Fruit fly (Drosophila melanogaster): Measurements from ENCODE around the gene Nf-YC.

Nf-YC gene

DNA sequence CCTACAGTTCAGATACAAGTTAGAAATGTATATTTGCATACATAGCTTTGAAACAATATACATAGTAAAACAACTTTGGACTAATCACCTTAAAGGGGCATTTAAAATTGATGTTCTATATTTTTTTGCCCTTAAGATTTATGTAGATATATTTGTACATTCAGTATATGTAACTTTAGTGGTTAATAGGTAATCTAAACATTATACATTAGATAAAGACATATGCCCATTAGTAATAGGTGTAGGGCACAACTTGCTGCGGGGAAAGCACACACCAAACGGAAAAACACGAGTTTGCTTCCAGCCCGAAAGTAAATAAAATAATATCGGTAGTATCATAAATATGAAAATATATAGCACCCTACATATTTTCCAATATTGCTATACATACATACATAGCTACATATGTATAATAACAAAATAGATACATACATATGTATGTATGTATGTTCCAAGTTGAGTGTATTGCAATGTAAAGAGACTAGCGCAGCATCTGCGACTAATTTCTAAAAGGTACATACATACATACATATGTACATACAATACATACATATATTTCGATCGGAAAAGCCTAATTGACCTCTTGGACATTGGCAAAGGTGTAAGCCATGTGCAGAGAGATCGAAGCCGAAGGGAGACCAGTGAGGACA lies 42.7 kb upstream of the Nf-YC start, which contains the start of gene CG43736 (continued):
- TF ChIP-seq HLH106 (tag; optimal IDR thresholded peaks at IDR 0.05) (peak; percentile 95), GATAd (GFP tag; optimal IDR thresholded peaks at IDR 0.05) (no peak)

DNA sequence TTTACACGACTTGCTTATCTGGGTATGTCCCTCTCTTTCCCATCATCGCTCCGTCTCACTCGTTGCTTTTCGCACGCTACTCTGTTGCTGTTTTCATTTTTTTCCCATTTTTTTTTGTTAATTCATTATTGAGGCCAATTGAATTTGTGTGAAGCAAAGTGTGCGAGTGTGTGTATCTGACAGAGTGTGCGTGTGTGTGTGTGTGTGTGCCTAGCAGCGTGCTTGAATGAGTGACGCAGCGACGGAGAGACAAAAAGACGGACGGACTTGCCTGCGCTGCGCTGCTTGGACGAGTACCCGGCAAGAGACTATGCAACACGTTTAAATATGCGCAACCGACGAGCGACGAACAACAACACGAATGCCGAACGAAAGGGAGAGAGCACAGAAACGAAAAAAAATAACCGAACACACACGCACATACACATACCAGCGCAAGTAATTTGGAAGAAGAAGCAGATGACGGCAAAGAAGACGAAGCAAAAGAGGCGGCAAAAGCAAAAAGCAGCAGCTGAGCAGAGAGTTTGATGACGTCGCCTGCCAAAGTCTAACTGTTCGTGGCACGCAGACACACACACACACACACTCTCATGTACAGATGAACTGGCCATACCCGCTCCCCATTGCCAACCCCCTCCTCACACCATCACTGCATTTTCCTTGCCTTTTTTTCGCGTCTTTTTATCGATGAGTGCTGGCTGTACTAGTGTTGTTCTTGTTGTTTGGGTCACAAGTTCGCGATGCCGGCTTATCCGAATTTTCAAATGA lies 42.0 kb upstream of the Nf-YC start:
- TF ChIP-seq ey (GFP tag; optimal IDR thresholded peaks at IDR 0.05) (no peak), sage (GFP tag; optimal IDR thresholded peaks at IDR 0.05) (peak; percentile 67), Sp1 (GFP tag; optimal IDR thresholded peaks at IDR 0.05) (no peak), tai (GFP tag; optimal IDR thresholded peaks at IDR 0.05) (peak; percentile 15), fru (GFP tag; optimal IDR thresholded peaks at IDR 0.05) (no peak), psq (GFP tag; optimal IDR thresholded peaks at IDR 0.05) (peak; percentile 95), foxo (GFP tag; optimal IDR thresholded peaks at IDR 0.05) (no peak), Jra (GFP tag; optimal IDR thresholded peaks at IDR 0.05) (peak; percentile 30), Hr78 (GFP tag; optimal IDR thresholded peaks at IDR 0.05) (no peak), CG9705 (GFP tag; optimal IDR thresholded peaks at IDR 0.05) (no peak), dsf (GFP tag; optimal IDR thresholded peaks at IDR 0.05; ENCODE audit: borderline replicate concordance) (no peak), Dif (GFP tag; optimal IDR thresholded peaks at IDR 0.05; ENCODE audit: partially characterized antibody) (no peak), N (GFP tag; optimal IDR thresholded peaks at IDR 0.05) (peak; percentile 28), Vsx2 (GFP tag; optimal IDR thresholded peaks at IDR 0.05; ENCODE audit: partially characterized antibody) (peak; percentile 69), br (GFP tag; optimal IDR thresholded peaks at IDR 0.05) (peak; percentile 14), rgr (GFP tag; optimal IDR thresholded peaks at IDR 0.05) (peak; percentile 21), h (GFP tag; optimal IDR thresholded peaks at IDR 0.05) (peak; percentile 8), usp (GFP tag; optimal IDR thresholded peaks at IDR 0.05) (no peak), GATAd (GFP tag; optimal IDR thresholded peaks at IDR 0.05) (no peak), Rel (GFP tag; optimal IDR thresholded peaks at IDR 0.05) (no peak), Rel (tag; optimal IDR thresholded peaks at IDR 0.05) (peak; percentile 50)

DNA sequence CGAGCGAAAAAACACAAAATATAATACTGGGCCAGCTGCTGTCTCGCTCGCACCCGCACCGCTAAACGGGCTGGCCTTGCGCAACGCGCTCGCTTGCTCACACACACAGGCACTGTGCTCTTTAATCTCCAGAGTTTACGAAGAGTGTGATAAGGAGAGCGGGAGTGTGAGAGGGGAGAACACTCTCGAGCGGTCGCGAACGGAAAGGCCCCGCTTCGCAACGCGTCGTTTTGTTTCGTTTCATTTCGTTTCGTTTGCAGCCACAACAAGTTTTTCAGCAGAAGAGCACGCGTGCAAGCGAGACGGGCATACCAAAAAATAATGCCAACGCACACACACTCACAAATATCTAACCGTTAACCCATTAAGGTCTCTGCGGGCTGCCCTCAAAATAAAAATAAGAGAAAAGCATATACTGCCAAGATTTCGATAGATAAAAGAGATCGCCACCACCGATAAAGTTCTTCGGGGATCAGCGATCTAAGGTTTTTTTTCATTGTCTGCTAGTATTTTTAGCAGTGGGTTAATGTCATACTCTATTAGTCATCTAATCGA lies 40.9 kb upstream of the Nf-YC start:
- no peak for TF ChIP-seq Abd-B (GFP tag; optimal IDR thresholded peaks at IDR 0.05)
- peak; percentile 69 for TF ChIP-seq Hnf4 (GFP tag; optimal IDR thresholded peaks at IDR 0.05)
- no peak for TF ChIP-seq CrebA (GFP tag; optimal IDR thresholded peaks at IDR 0.05; ENCODE audit: borderline replicate concordance)
- peak; percentile 77 for TF ChIP-seq fru (GFP tag; optimal IDR thresholded peaks at IDR 0.05)
- TF ChIP-seq psq (GFP tag; optimal IDR thresholded peaks at IDR 0.05) = peak; percentile 87
- peak; percentile 54 for TF ChIP-seq Hr83 (GFP tag; optimal IDR thresholded peaks at IDR 0.05; ENCODE audit: poor library complexity, severe bottlenecking)
- peak; percentile 64 for TF ChIP-seq ey (GFP tag; optimal IDR thresholded peaks at IDR 0.05)
- peak; percentile 85 for TF ChIP-seq HLH106 (tag; optimal IDR thresholded peaks at IDR 0.05)
- peak; percentile 49 for TF ChIP-seq woc (GFP tag; optimal IDR thresholded peaks at IDR 0.05)
- TF ChIP-seq foxo (GFP tag; optimal IDR thresholded peaks at IDR 0.05) = peak; percentile 61 to 66
- peak; percentile 36 for TF ChIP-seq Mio (GFP tag; optimal IDR thresholded peaks at IDR 0.05)
- TF ChIP-seq CG9705 (GFP tag; optimal IDR thresholded peaks at IDR 0.05) = peak; percentile 14
- TF ChIP-seq brk (GFP tag; optimal IDR thresholded peaks at IDR 0.05) = no peak
- TF ChIP-seq N (GFP tag; optimal IDR thresholded peaks at IDR 0.05) = no peak
- peak; percentile 78 for TF ChIP-seq CG32264 (GFP tag; optimal IDR thresholded peaks at IDR 0.05)
- peak; percentile 77 for TF ChIP-seq Dif (GFP tag; optimal IDR thresholded peaks at IDR 0.05; ENCODE audit: partially characterized antibody)
- peak; percentile 26 to 36 for TF ChIP-seq dl (GFP tag; optimal IDR thresholded peaks at IDR 0.05; ENCODE audit: insufficient read depth in 1 of 2, partially characterized antibody in 2 of 2)
- no peak for TF ChIP-seq jim (GFP tag; optimal IDR thresholded peaks at IDR 0.05)
- no peak for TF ChIP-seq Myc (optimal IDR thresholded peaks at IDR 0.05)
- no peak for TF ChIP-seq Dfd (GFP tag; optimal IDR thresholded peaks at IDR 0.05)
- peak; percentile 75 for TF ChIP-seq Jra (GFP tag; optimal IDR thresholded peaks at IDR 0.05)
- TF ChIP-seq Hr78 (GFP tag; optimal IDR thresholded peaks at IDR 0.05) = no peak
- peak; percentile 63 for TF ChIP-seq rgr (GFP tag; optimal IDR thresholded peaks at IDR 0.05)
- peak; percentile 72 for TF ChIP-seq h (GFP tag; optimal IDR thresholded peaks at IDR 0.05)
- TF ChIP-seq usp (GFP tag; optimal IDR thresholded peaks at IDR 0.05) = no peak
- peak; percentile 47 for TF ChIP-seq GATAd (GFP tag; optimal IDR thresholded peaks at IDR 0.05)
- no peak for TF ChIP-seq dsf (GFP tag; optimal IDR thresholded peaks at IDR 0.05; ENCODE audit: borderline replicate concordance)
- TF ChIP-seq Vsx2 (GFP tag; optimal IDR thresholded peaks at IDR 0.05; ENCODE audit: partially characterized antibody) = peak; percentile 47
- TF ChIP-seq Rel (GFP tag; optimal IDR thresholded peaks at IDR 0.05) = no peak
- peak; percentile 93 for TF ChIP-seq Rel (tag; optimal IDR thresholded peaks at IDR 0.05)
- peak; percentile 52 for TF ChIP-seq OdsH (GFP tag; optimal IDR thresholded peaks at IDR 0.05)
- TF ChIP-seq tai (GFP tag; optimal IDR thresholded peaks at IDR 0.05) = peak; percentile 62
- peak; percentile 81 for TF ChIP-seq Sp1 (GFP tag; optimal IDR thresholded peaks at IDR 0.05)
- peak; percentile 87 for TF ChIP-seq dmrt93B (GFP tag; optimal IDR thresholded peaks at IDR 0.05)
- no peak for TF ChIP-seq sv (GFP tag; optimal IDR thresholded peaks at IDR 0.05)
- no peak for TF ChIP-seq pan (optimal IDR thresholded peaks at IDR 0.05)
- no peak for TF ChIP-seq sage (GFP tag; optimal IDR thresholded peaks at IDR 0.05)
- TF ChIP-seq br (GFP tag; optimal IDR thresholded peaks at IDR 0.05) = peak; percentile 80
- no peak for TF ChIP-seq lola (GFP tag; optimal IDR thresholded peaks at IDR 0.05)

Data from whole organism, wandering third instar larva.